Fruit fly (Drosophila melanogaster) whole organism, embryonic: ENCODE results near the gene CAH7.

ENCODE experiments used
- CG10565 ChIP-seq: fragments of 200-800 bp; sonication (Bioruptor generic); optimal IDR thresholded peaks from 3 replicates; lab custom pipeline; 2016; ENCODE audit warnings: missing biosample characterization, mild to moderate bottlenecking, missing genetic modification characterization
- CG18011 ChIP-seq: fragments of 200-800 bp; sonication (Bioruptor generic); optimal IDR thresholded peaks from 2 replicates; lab custom pipeline; 2017; ENCODE audit warnings: missing biosample characterization, missing genetic modification characterization, mild to moderate bottlenecking, moderate library complexity, missing genotype
- Hr78 ChIP-seq, 2 experiments: fragments of 200-800 bp in 1 of 2; fragments of >200 bp in 1 of 2; sonication (Bioruptor generic) in 1 of 2; optimal IDR thresholded peaks; 2 replicates each; lab custom pipeline; 2017 to 2019; ENCODE audit warnings: missing biosample characterization in 2 of 2, missing genetic modification characterization in 2 of 2, mild to moderate bottlenecking in 1 of 2, moderate library complexity in 1 of 2
- nom ChIP-seq: fragments of 200-800 bp; sonication (Bioruptor generic); optimal IDR thresholded peaks from 2 replicates; lab custom pipeline; 2017; ENCODE audit warnings: missing biosample characterization, missing genetic modification characterization, mild to moderate bottlenecking, moderate library complexity, missing genetic modification reagents

- TF ChIP-seq Hr78 (GFP tag; optimal IDR thresholded peaks at IDR 0.05; lab: Kevin White, UChicago) (no peak), CG18011 (GFP tag; lab: Kevin White, UChicago) (no peak), CG10565 (GFP tag; lab: Kevin White, UChicago) (no peak), nom (GFP tag; lab: Kevin White, UChicago) (no peak)
Measured at dm6 chr3R:10148376-10148887, 36.4 kb downstream of the CAH7 start.
